Worm (Caenorhabditis elegans) whole organism, L4 larva: ENCODE data around the gene Y116A8C.37.

Experiments
- R02D3.7 ChIP-seq: fragments of 150-350 bp; sonication (generic microtip); optimal IDR thresholded peaks from 3 replicates; lab custom pipeline; 2014; ENCODE audit warnings: missing biosample characterization, missing genetic modification characterization
- Y5F2A.4 ChIP-seq: fragments of 200-800 bp; sonication (Bioruptor generic); optimal IDR thresholded peaks from 2 replicates; lab custom pipeline; 2018; ENCODE audit warnings: mild to moderate bottlenecking, missing genetic modification characterization, missing compliant biosample characterization
- aha-1 ChIP-seq: fragments of 150-350 bp; peaks from one replicate; lab custom pipeline; 2014; ENCODE audit warnings: missing biosample characterization, missing genetic modification characterization
- ces-1 ChIP-seq: fragments of 150-350 bp; sonication (generic microtip); optimal IDR thresholded peaks from 4 replicates; lab custom pipeline; 2014; ENCODE audit warnings: missing biosample characterization, missing genetic modification reagents, missing genetic modification characterization
- cey-2 ChIP-seq: sonication (generic microtip); optimal IDR thresholded peaks from 3 replicates; lab custom pipeline; 2017; ENCODE audit warnings: missing genetic modification characterization, mild to moderate bottlenecking, missing compliant biosample characterization, antibody characterized with exemption, borderline replicate concordance; ENCODE audit not compliant: insufficient read depth
- ctbp-1 ChIP-seq: fragments of 200-800 bp; sonication (Bioruptor generic); IDR thresholded peaks from 2 replicates; pipeline ENCODE4 v1.3.6; 2022; ENCODE audit warnings: missing genetic modification reagents, missing genetic modification characterization, missing compliant biosample characterization
- daf-16 ChIP-seq, 3 experiments: sonication (generic microtip); optimal IDR thresholded peaks; 2 replicates each; lab custom pipeline; 2016 to 2017; ENCODE audit warnings: missing genetic modification characterization in 3 of 3, missing genetic modification reagents in 3 of 3, mild to moderate bottlenecking in 2 of 3, missing compliant biosample characterization in 2 of 3, missing biosample characterization in 1 of 3, moderate library complexity in 1 of 3
- dmd-9 ChIP-seq: fragments of 200-800 bp; sonication (Bioruptor generic); IDR thresholded peaks from 2 replicates; pipeline ENCODE4 v1.3.6; 2022; ENCODE audit warnings: missing genetic modification reagents, missing genetic modification characterization, missing compliant biosample characterization
- dpl-1 ChIP-seq: fragments of 150-350 bp; optimal IDR thresholded peaks from 2 replicates; lab custom pipeline; 2014; ENCODE audit warnings: missing biosample characterization, missing genetic modification reagents, missing genetic modification characterization
- dve-1 ChIP-seq: sonication (generic microtip); optimal IDR thresholded peaks from 2 replicates; lab custom pipeline; 2017; ENCODE audit warnings: antibody characterized with exemption, mild to moderate bottlenecking, missing genetic modification characterization, missing compliant biosample characterization; ENCODE audit not compliant: insufficient read depth
- egl-43 ChIP-seq: fragments of 200-800 bp; sonication (Bioruptor generic); IDR thresholded peaks from 2 replicates; pipeline ENCODE4 v1.3.6; 2022; ENCODE audit warnings: missing genetic modification reagents, missing genetic modification characterization, missing compliant biosample characterization
- fos-1 ChIP-seq: fragments of 150-350 bp; optimal IDR thresholded peaks from 2 replicates; lab custom pipeline; 2014; ENCODE audit warnings: missing biosample characterization, missing genetic modification characterization
- gei-8 ChIP-seq: fragments of 200-800 bp; sonication (Bioruptor generic); optimal IDR thresholded peaks from 2 replicates; lab custom pipeline; 2018; ENCODE audit warnings: mild to moderate bottlenecking, missing genetic modification characterization, missing compliant biosample characterization
- hif-1 ChIP-seq, 2 experiments: sonication (generic microtip); optimal IDR thresholded peaks; 2 replicates each; lab custom pipeline; 2016 to 2017; ENCODE audit warnings: missing compliant biosample characterization in 2 of 2, missing genetic modification characterization in 2 of 2, missing genetic modification reagents in 2 of 2, missing genotype in 2 of 2, mild to moderate bottlenecking in 1 of 2
- hlh-30 ChIP-seq: sonication (generic microtip); optimal IDR thresholded peaks from 2 replicates; lab custom pipeline; 2017; ENCODE audit warnings: antibody characterized with exemption, mild to moderate bottlenecking, missing genetic modification characterization, missing compliant biosample characterization; ENCODE audit not compliant: insufficient read depth
- hmg-1.1 ChIP-seq: fragments of 200-800 bp; sonication (Bioruptor generic); IDR thresholded peaks from 2 replicates; pipeline ENCODE4 v1.3.6; 2022; ENCODE audit warnings: missing genetic modification reagents, missing genetic modification characterization, missing compliant biosample characterization
- jun-1 ChIP-seq: fragments of 150-350 bp; optimal IDR thresholded peaks from 2 replicates; lab custom pipeline; 2014; ENCODE audit warnings: missing biosample characterization, missing genetic modification reagents, missing genetic modification characterization
- lin-38 ChIP-seq: fragments of 200-800 bp; sonication (Bioruptor generic); IDR thresholded peaks from 2 replicates; pipeline ENCODE4 v1.3.6; 2022; ENCODE audit warnings: missing genetic modification reagents, missing genetic modification characterization, missing compliant biosample characterization
- lin-39 ChIP-seq: fragments of 150-350 bp; optimal IDR thresholded peaks from 2 replicates; lab custom pipeline; 2014; ENCODE audit warnings: missing biosample characterization, missing genetic modification reagents, missing genetic modification characterization
- madf-5 ChIP-seq, 2 experiments: fragments of 200-800 bp; sonication (Bioruptor generic); IDR thresholded peaks; 2 replicates each; pipeline ENCODE4 v1.3.6; 2022; ENCODE audit warnings: missing compliant biosample characterization in 2 of 2, missing genetic modification characterization in 2 of 2
- madf-9 ChIP-seq: fragments of 200-800 bp; sonication (Bioruptor generic); conservative IDR thresholded peaks from 2 replicates; pipeline ENCODE4 v1.3.6; 2022; ENCODE audit warnings: missing genetic modification reagents, missing genetic modification characterization, missing compliant biosample characterization
- mep-1 ChIP-seq: fragments of 150-350 bp; sonication (generic microtip); optimal IDR thresholded peaks from 3 replicates; lab custom pipeline; 2014; ENCODE audit warnings: missing biosample characterization, missing genetic modification characterization
- mes-2 ChIP-seq: sonication (generic microtip); optimal IDR thresholded peaks from 2 replicates; lab custom pipeline; 2016; ENCODE audit warnings: missing genotype, mild to moderate bottlenecking, missing genetic modification characterization, missing compliant biosample characterization; ENCODE audit not compliant: poor library complexity, severe bottlenecking
- mxl-3 ChIP-seq: fragments of 200-800 bp; sonication (Bioruptor generic); optimal IDR thresholded peaks from 2 replicates; lab custom pipeline; 2018; ENCODE audit warnings: mild to moderate bottlenecking, missing genetic modification characterization, missing compliant biosample characterization
- pha-4 ChIP-seq, 2 experiments: fragments of 150-350 bp in 1 of 2; fragments of 200-800 bp in 1 of 2; sonication (Bioruptor generic) in 1 of 2; IDR thresholded peaks in 1 of 2; optimal IDR thresholded peaks in 1 of 2; 2 replicates each; pipeline versions ENCODE4 v1.3.6 to Lab custom; 2014 to 2022; ENCODE audit warnings: missing genetic modification characterization in 2 of 2, missing genetic modification reagents in 2 of 2, missing biosample characterization in 1 of 2, missing compliant biosample characterization in 1 of 2
- php-3 ChIP-seq: fragments of 200-800 bp; sonication (Bioruptor generic); IDR thresholded peaks from 2 replicates; pipeline ENCODE4 v1.3.6; 2022; ENCODE audit warnings: missing genetic modification reagents, missing genetic modification characterization, missing compliant biosample characterization
- rbr-2 ChIP-seq: sonication (generic microtip); optimal IDR thresholded peaks from 2 replicates; lab custom pipeline; 2016; ENCODE audit warnings: missing genotype, missing genetic modification characterization, missing compliant biosample characterization
- set-16 ChIP-seq: fragments of 200-800 bp; sonication (Bioruptor generic); IDR thresholded peaks from 2 replicates; pipeline ENCODE4 v1.3.6; 2022; ENCODE audit warnings: missing genetic modification reagents, missing genetic modification characterization, missing compliant biosample characterization
- snpc-1.2 ChIP-seq: fragments of 200-800 bp; sonication (Bioruptor generic); IDR thresholded peaks from 2 replicates; pipeline ENCODE4 v1.3.6; 2022; ENCODE audit warnings: missing genetic modification reagents, missing genetic modification characterization, missing compliant biosample characterization
- spr-3 ChIP-seq: fragments of 200-800 bp; sonication (Bioruptor generic); optimal IDR thresholded peaks from 2 replicates; lab custom pipeline; 2018; ENCODE audit warnings: mild to moderate bottlenecking, missing genetic modification characterization, missing compliant biosample characterization
- tra-1 ChIP-seq: fragments of 200-800 bp; sonication (Bioruptor generic); IDR thresholded peaks from 2 replicates; pipeline ENCODE4 v1.3.6; 2022; ENCODE audit warnings: missing genetic modification reagents, missing genetic modification characterization, missing compliant biosample characterization
- unc-62 ChIP-seq, 3 experiments: fragments of 150-350 bp in 1 of 3; sonication (generic microtip); optimal IDR thresholded peaks in 2 of 3; peaks in 1 of 3; 1 replicate in 1 of 3; 2 replicates in 2 of 3; lab custom pipeline; 2014 to 2017; ENCODE audit warnings: missing biosample characterization in 3 of 3, missing genetic modification characterization in 3 of 3, missing genetic modification reagents in 3 of 3, missing genotype in 1 of 3

Y116A8C.37 gene

ce11 chrIV:17125967-17126366 is 5.0 kb downstream of the Y116A8C.37 start:
- TF ChIP-seq Y5F2A.4 (GFP tag; lab: Kevin White, UChicago) (no peak), snpc-1.2 (peak; percentile 41; the same call in 1 of the 2 replicates), pha-4 (GFP tag; IDR thresholded peaks at IDR 0.05; lab: Robert Waterston, UW) (no peak), pha-4 (tag; optimal IDR thresholded peaks at IDR 0.05; lab: Kevin White, UChicago) (no peak)

- peak in 1 of 2 experiments; percentile 94 for TF ChIP-seq unc-62 (GFP tag; optimal IDR thresholded peaks at IDR 0.05 in 1 of 2; lab: Kevin White, UChicago)
- no peak for TF ChIP-seq unc-62 (tag; optimal IDR thresholded peaks at IDR 0.05; lab: Kevin White, UChicago)
- 0 out of 2 replicates have a peak, but pooled peaks have one; percentile 51 for TF ChIP-seq hmg-1.1 (GFP tag; lab: Robert Waterston, UW)
- TF ChIP-seq gei-8: no peak
- TF ChIP-seq, all 104 proteins: peak for 2
Measured at ce11 chrIV:17121058-17121773, 9.7 kb downstream of the Y116A8C.37 start.

- TF ChIP-seq madf-9 (0 out of 2 replicates have a peak, but pooled peaks have one; percentile 2), ctbp-1 (no peak), snpc-1.2 (peak; percentile 68), madf-5 (GFP tag; IDR thresholded peaks at IDR 0.05; lab: Robert Waterston, UW) (0 out of 4 replicates have a peak, but pooled peaks of 1 of the 2 experiments have one; percentile 46), spr-3 (GFP tag; lab: Kevin White, UChicago) (no peak), mes-2 (peak; percentile 46), R02D3.7 (no peak), ces-1 (GFP tag; lab: Kevin White, UChicago) (no peak), dmd-9 (GFP tag; lab: Robert Waterston, UW) (0 out of 2 replicates have a peak, but pooled peaks have one; percentile 6), set-16 (GFP tag; lab: Robert Waterston, UW) (peak; percentile 77), lin-39 (tag; lab: Kevin White, UChicago) (no peak), egl-43 (no peak), jun-1 (tag; lab: Kevin White, UChicago) (no peak), aha-1 (tag; lab: Kevin White, UChicago) (peak; percentile 24), pha-4 (GFP tag; IDR thresholded peaks at IDR 0.05; lab: Robert Waterston, UW) (no peak), pha-4 (tag; optimal IDR thresholded peaks at IDR 0.05; lab: Kevin White, UChicago) (no peak), tra-1 (GFP tag; lab: Robert Waterston, UW) (0 out of 2 replicates have a peak, but pooled peaks have one; percentile 13)
- TF ChIP-seq, all 104 proteins: peak for 8
Measured at ce11 chrIV:17118987-17119732, 11.8 kb downstream of the Y116A8C.37 start, which contains the start of gene itsn-1. itsn-1 (plus strand) TSS chrIV:17119682.

- TF ChIP-seq mep-1 (tag; lab: Kevin White, UChicago) (peak; percentile 65), dve-1 (tag; lab: Kevin White, UChicago) (peak; percentile 19), lin-38 (GFP tag; lab: Robert Waterston, UW) (peak; percentile 25; the same call in 1 of the 2 replicates), mes-2 (peak; percentile 82), daf-16 (GFP tag; optimal IDR thresholded peaks at IDR 0.05; lab: Kevin White, UChicago) (no peak), daf-16 (tag; optimal IDR thresholded peaks at IDR 0.05; lab: Kevin White, UChicago) (peak; percentile 20), dpl-1 (GFP tag; lab: Kevin White, UChicago) (peak; percentile 44), php-3 (no peak), cey-2 (tag; lab: Kevin White, UChicago) (no peak), rbr-2 (tag; lab: Kevin White, UChicago) (peak; percentile 17), mxl-3 (no peak), pha-4 (GFP tag; IDR thresholded peaks at IDR 0.05; lab: Robert Waterston, UW) (peak; percentile 19; the same call in 1 of the 2 replicates), pha-4 (tag; optimal IDR thresholded peaks at IDR 0.05; lab: Kevin White, UChicago) (no peak), unc-62 (GFP tag; optimal IDR thresholded peaks at IDR 0.05 in 1 of 2; lab: Kevin White, UChicago) (peak in 1 of 2 experiments; percentile 1), unc-62 (tag; optimal IDR thresholded peaks at IDR 0.05; lab: Kevin White, UChicago) (no peak), fos-1 (tag; lab: Kevin White, UChicago) (no peak), snpc-1.2 (peak; percentile 36), hlh-30 (tag; lab: Kevin White, UChicago) (peak; percentile 50), hif-1 (tag; optimal IDR thresholded peaks at IDR 0.05; lab: Kevin White, UChicago) (peak in 1 of 2 experiments; percentile 19), jun-1 (tag; lab: Kevin White, UChicago) (no peak)
Measured at ce11 chrIV:17118585-17118984, 12.3 kb downstream of the Y116A8C.37 start, which contains the start of gene uaf-2. uaf-2 (minus strand) TSS chrIV:17118767.
